Worm (Caenorhabditis elegans) whole organism, L1 larva: Measurements from ENCODE around the gene gldi-2.

Source experiments
- C16A3.4 ChIP-seq: fragments of 150-350 bp; optimal IDR thresholded peaks from 2 replicates; lab custom pipeline; 2014; ENCODE audit warnings: missing biosample characterization, missing genetic modification characterization
- Y116A8C.19 ChIP-seq: sonication (generic microtip); optimal IDR thresholded peaks from 2 replicates; lab custom pipeline; 2016; ENCODE audit warnings: missing compliant biosample characterization, missing genetic modification characterization, borderline replicate concordance
- aha-1 ChIP-seq: fragments of 150-350 bp; optimal IDR thresholded peaks from 2 replicates; lab custom pipeline; 2014; ENCODE audit warnings: missing biosample characterization, missing genetic modification characterization
- alr-1 ChIP-seq: fragments of 200-800 bp; sonication (Bioruptor generic); optimal IDR thresholded peaks from 2 replicates; lab custom pipeline; 2018; ENCODE audit warnings: borderline replicate concordance, mild to moderate bottlenecking, missing genetic modification characterization, missing compliant biosample characterization
- ama-1 ChIP-seq: fragments of 150-350 bp; optimal IDR thresholded peaks from 2 replicates; lab custom pipeline; 2014
- blmp-1 ChIP-seq: fragments of 150-350 bp; optimal IDR thresholded peaks from 2 replicates; lab custom pipeline; 2014; ENCODE audit warnings: missing biosample characterization, missing genetic modification characterization
- ceh-8 ChIP-seq: fragments of 200-800 bp; sonication (Bioruptor generic); optimal IDR thresholded peaks from 2 replicates; lab custom pipeline; 2018; ENCODE audit warnings: mild to moderate bottlenecking, missing genetic modification characterization, moderate library complexity, missing compliant biosample characterization
- ceh-82 ChIP-seq, 3 experiments: fragments of 150-350 bp in 1 of 3; sonication (generic microtip) in 2 of 3; optimal IDR thresholded peaks; 2 replicates each; lab custom pipeline; 2014 to 2017; ENCODE audit warnings: missing biosample characterization in 3 of 3, missing genetic modification characterization in 3 of 3
- ceh-90 ChIP-seq: sonication (generic microtip); optimal IDR thresholded peaks from 2 replicates; lab custom pipeline; 2016; ENCODE audit warnings: missing genetic modification characterization, missing compliant biosample characterization
- ces-1 ChIP-seq: fragments of 150-350 bp; optimal IDR thresholded peaks from 2 replicates; lab custom pipeline; 2014; ENCODE audit warnings: missing biosample characterization, missing genetic modification reagents, missing genetic modification characterization
- dsc-1 ChIP-seq: sonication (generic microtip); optimal IDR thresholded peaks from 2 replicates; lab custom pipeline; 2016; ENCODE audit warnings: mild to moderate bottlenecking, missing genetic modification characterization, missing compliant biosample characterization
- efl-3 ChIP-seq: fragments of 200-800 bp; sonication (Bioruptor generic); optimal IDR thresholded peaks from 2 replicates; lab custom pipeline; 2018; ENCODE audit warnings: mild to moderate bottlenecking, missing genetic modification characterization, missing compliant biosample characterization
- egl-13 ChIP-seq: sonication (generic microtip); optimal IDR thresholded peaks from 2 replicates; lab custom pipeline; 2016; ENCODE audit warnings: missing genotype, missing genetic modification reagents, missing genetic modification characterization, missing compliant biosample characterization
- elt-2 ChIP-seq: sonication (generic microtip); optimal IDR thresholded peaks from 2 replicates; lab custom pipeline; 2016; ENCODE audit warnings: missing genetic modification characterization, mild to moderate bottlenecking, inconsistent platforms, missing compliant biosample characterization, missing genetic modification reagents
- elt-3 ChIP-seq, 6 experiments: fragments of 150-350 bp in 1 of 6; sonication (generic microtip); optimal IDR thresholded peaks; 2 replicates each; lab custom pipeline; 2017 to 2018; ENCODE audit warnings: missing biosample characterization in 6 of 6, missing genetic modification characterization in 6 of 6, inconsistent platforms in 1 of 6
- fkh-10 ChIP-seq: sonication (generic microtip); optimal IDR thresholded peaks from 2 replicates; lab custom pipeline; 2017; ENCODE audit warnings: missing biosample characterization, missing genetic modification reagents, missing genetic modification characterization
- hlh-4 ChIP-seq: sonication (generic microtip); optimal IDR thresholded peaks from 2 replicates; lab custom pipeline; 2016; ENCODE audit warnings: mild to moderate bottlenecking, missing genetic modification characterization, missing compliant biosample characterization
- hpl-2 ChIP-seq: fragments of 150-350 bp; optimal IDR thresholded peaks from 2 replicates; lab custom pipeline; 2014; ENCODE audit warnings: missing biosample characterization, missing genetic modification reagents, missing genetic modification characterization
- irx-1 ChIP-seq: sonication (generic microtip); optimal IDR thresholded peaks from 2 replicates; lab custom pipeline; 2016; ENCODE audit warnings: missing genetic modification characterization, missing compliant biosample characterization
- jun-1 ChIP-seq: fragments of 150-350 bp; optimal IDR thresholded peaks from 2 replicates; lab custom pipeline; 2014; ENCODE audit warnings: missing biosample characterization, missing genetic modification reagents, missing genetic modification characterization
- lin-14 ChIP-seq: fragments of 200-800 bp; sonication (Bioruptor generic); optimal IDR thresholded peaks from 2 replicates; lab custom pipeline; 2018; ENCODE audit warnings: mild to moderate bottlenecking, missing genetic modification characterization, moderate library complexity, missing compliant biosample characterization
- lin-35 ChIP-seq, 2 experiments: fragments of 150-350 bp; optimal IDR thresholded peaks; 2 replicates each; lab custom pipeline; 2014; ENCODE audit warnings: missing biosample characterization in 2 of 2, missing genetic modification characterization in 2 of 2, missing genetic modification reagents in 2 of 2
- lin-39 ChIP-seq: fragments of 150-350 bp; optimal IDR thresholded peaks from 2 replicates; lab custom pipeline; 2014; ENCODE audit warnings: missing biosample characterization, missing genetic modification reagents, missing genetic modification characterization
- lsy-2 ChIP-seq, 2 experiments: fragments of 150-350 bp; optimal IDR thresholded peaks; 2 replicates each; lab custom pipeline; 2014; ENCODE audit warnings: missing biosample characterization in 2 of 2, missing genetic modification characterization in 2 of 2
- mab-9 ChIP-seq: fragments of 200-800 bp; sonication (Bioruptor generic); IDR thresholded peaks from 2 replicates; pipeline ENCODE4 v1.3.6; 2022; ENCODE audit warnings: missing genetic modification reagents, missing genetic modification characterization, missing compliant biosample characterization
- mef-2 ChIP-seq: fragments of 150-350 bp; optimal IDR thresholded peaks from 2 replicates; lab custom pipeline; 2014; ENCODE audit warnings: missing biosample characterization, missing genetic modification characterization
- mep-1 ChIP-seq: fragments of 150-350 bp; optimal IDR thresholded peaks from 2 replicates; lab custom pipeline; 2014; ENCODE audit warnings: missing biosample characterization, missing genetic modification characterization
- nhr-11 ChIP-seq: fragments of 150-350 bp; optimal IDR thresholded peaks from 2 replicates; lab custom pipeline; 2014; ENCODE audit warnings: missing biosample characterization, missing genetic modification characterization
- nhr-12 ChIP-seq: sonication (generic microtip); optimal IDR thresholded peaks from 2 replicates; lab custom pipeline; 2017; ENCODE audit warnings: missing biosample characterization, missing genetic modification characterization
- nhr-20 ChIP-seq: sonication (generic microtip); optimal IDR thresholded peaks from 2 replicates; lab custom pipeline; 2016; ENCODE audit warnings: mild to moderate bottlenecking, missing genetic modification characterization, missing compliant biosample characterization
- nhr-47 ChIP-seq: sonication (generic microtip); optimal IDR thresholded peaks from 2 replicates; lab custom pipeline; 2016; ENCODE audit warnings: mild to moderate bottlenecking, missing genetic modification characterization, moderate library complexity, missing compliant biosample characterization
- nhr-71 ChIP-seq: sonication (generic microtip); optimal IDR thresholded peaks from 2 replicates; lab custom pipeline; 2016; ENCODE audit warnings: mild to moderate bottlenecking, missing genetic modification characterization, moderate library complexity, missing compliant biosample characterization
- nhr-76 ChIP-seq: sonication (generic microtip); optimal IDR thresholded peaks from 2 replicates; lab custom pipeline; 2017; ENCODE audit warnings: missing biosample characterization, missing genetic modification characterization
- nhr-77 ChIP-seq: fragments of 150-350 bp; optimal IDR thresholded peaks from 2 replicates; lab custom pipeline; 2014; ENCODE audit warnings: missing biosample characterization, missing genetic modification characterization
- nhr-84 ChIP-seq: sonication (generic microtip); optimal IDR thresholded peaks from 2 replicates; lab custom pipeline; 2017; ENCODE audit warnings: missing biosample characterization, missing genetic modification characterization
- nhr-85 ChIP-seq: sonication (generic microtip); peaks from one replicate; lab custom pipeline; 2016; ENCODE audit warnings: missing genetic modification characterization, inconsistent platforms, missing compliant biosample characterization
- nhr-90 ChIP-seq: sonication (generic microtip); optimal IDR thresholded peaks from 2 replicates; lab custom pipeline; 2016; ENCODE audit warnings: mild to moderate bottlenecking, missing genetic modification characterization, missing compliant biosample characterization; ENCODE audit not compliant: poor library complexity
- pag-3 ChIP-seq: sonication (generic microtip); optimal IDR thresholded peaks from 2 replicates; lab custom pipeline; 2017; ENCODE audit warnings: missing genetic modification characterization, mild to moderate bottlenecking, missing compliant biosample characterization, antibody characterized with exemption, borderline replicate concordance; ENCODE audit not compliant: insufficient read depth
- pax-3 ChIP-seq: fragments of 200-800 bp; sonication (Bioruptor generic); optimal IDR thresholded peaks from 2 replicates; lab custom pipeline; 2018; ENCODE audit warnings: mild to moderate bottlenecking, missing genetic modification characterization, moderate library complexity, missing compliant biosample characterization
- pqm-1 ChIP-seq: sonication (generic microtip); optimal IDR thresholded peaks from 3 replicates; lab custom pipeline; 2017; ENCODE audit warnings: missing biosample characterization, missing genetic modification characterization
- rnt-1 ChIP-seq: sonication (generic microtip); optimal IDR thresholded peaks from 2 replicates; lab custom pipeline; 2016; ENCODE audit warnings: mild to moderate bottlenecking, missing genetic modification characterization, moderate library complexity, missing compliant biosample characterization
- sox-4 ChIP-seq: sonication (generic microtip); optimal IDR thresholded peaks from 2 replicates; lab custom pipeline; 2016; ENCODE audit warnings: missing genetic modification characterization, missing compliant biosample characterization
- sptf-1 ChIP-seq: fragments of 150-350 bp; optimal IDR thresholded peaks from 2 replicates; lab custom pipeline; 2014; ENCODE audit warnings: missing biosample characterization, missing genetic modification characterization
- tbx-2 ChIP-seq: sonication (generic microtip); optimal IDR thresholded peaks from 2 replicates; lab custom pipeline; 2016; ENCODE audit warnings: missing genetic modification characterization, missing compliant biosample characterization
- unc-130 ChIP-seq: fragments of 150-350 bp; optimal IDR thresholded peaks from 2 replicates; lab custom pipeline; 2017; ENCODE audit warnings: missing biosample characterization, missing genetic modification characterization, inconsistent platforms
- unc-30 ChIP-seq: sonication (generic microtip); optimal IDR thresholded peaks from 2 replicates; lab custom pipeline; 2017; ENCODE audit warnings: missing biosample characterization, missing genetic modification characterization
- vab-15 ChIP-seq: sonication (generic microtip); optimal IDR thresholded peaks from 2 replicates; lab custom pipeline; 2017; ENCODE audit warnings: missing genotype, mild to moderate bottlenecking, missing genetic modification characterization, missing compliant biosample characterization
- xbp-1 ChIP-seq: sonication (generic microtip); optimal IDR thresholded peaks from 2 replicates; lab custom pipeline; 2016; ENCODE audit warnings: missing genetic modification characterization, missing compliant biosample characterization
- ztf-11 ChIP-seq, 2 experiments: sonication (generic microtip); optimal IDR thresholded peaks; 2 replicates each; lab custom pipeline; 2016 to 2017; ENCODE audit warnings: missing genetic modification characterization in 2 of 2, missing biosample characterization in 1 of 2, missing compliant biosample characterization in 1 of 2

The gldi-2 gene

DNA sequence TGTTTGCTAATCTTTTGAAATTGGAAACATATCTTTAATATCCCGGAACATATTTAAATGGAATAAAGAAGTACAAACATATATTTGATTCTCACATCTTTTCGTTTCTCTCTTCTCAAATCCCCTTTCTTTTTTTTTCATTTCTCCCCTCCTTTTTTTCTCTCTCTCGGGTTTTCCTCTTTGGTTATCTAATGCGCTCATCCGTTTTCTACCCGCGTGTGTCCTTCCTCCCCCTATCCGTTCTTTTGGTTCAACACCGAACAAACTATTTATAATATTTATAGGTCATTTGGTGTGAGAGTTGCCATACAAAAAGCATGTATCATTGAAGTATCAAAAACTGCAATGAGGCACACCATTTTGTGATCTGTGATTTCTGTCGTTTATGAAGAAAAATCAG, 40.7 kb downstream of the gldi-2 start (continued):
- TF ChIP-seq pag-3 (tag; lab: Kevin White, UChicago) = no peak
- TF ChIP-seq ces-1 = no peak
- TF ChIP-seq lsy-2 (tag; optimal IDR thresholded peaks at IDR 0.05; lab: Kevin White, UChicago) = peak; percentile 19 to 26
- no peak for TF ChIP-seq tbx-2
- TF ChIP-seq lin-14 (GFP tag; lab: Kevin White, UChicago) = peak; percentile 91
- TF ChIP-seq Y116A8C.19 (tag; lab: Kevin White, UChicago) = no peak

DNA sequence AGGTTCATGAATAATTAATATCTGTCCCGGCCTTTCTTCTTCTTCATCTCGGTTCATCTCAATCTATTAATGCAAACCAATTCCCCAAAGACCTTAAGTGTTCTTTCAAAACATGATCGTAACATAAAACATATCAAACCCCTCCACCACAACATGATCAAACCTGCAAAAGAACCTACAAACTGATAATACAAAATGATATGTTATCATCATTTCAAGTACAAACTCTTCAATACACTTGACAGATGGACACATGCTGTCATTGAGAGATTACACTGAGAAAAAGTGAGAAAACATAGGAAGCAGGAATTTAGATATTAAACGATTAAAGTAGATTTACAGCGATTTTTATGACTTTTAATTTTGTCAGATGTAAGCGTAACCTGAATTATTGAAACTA, 41.3 kb downstream of the gldi-2 start:
- TF ChIP-seq lin-14 (GFP tag; lab: Kevin White, UChicago) = peak; percentile 43
- TF ChIP-seq efl-3 (GFP tag; lab: Kevin White, UChicago) = no peak
- TF ChIP-seq egl-13 (tag; lab: Kevin White, UChicago) = no peak
- no peak for TF ChIP-seq pqm-1
- no peak for TF ChIP-seq hpl-2 (GFP tag; lab: Kevin White, UChicago)
- TF ChIP-seq C16A3.4 (tag; lab: Kevin White, UChicago) = no peak
- TF ChIP-seq mep-1 (tag; lab: Kevin White, UChicago) = peak; percentile 11
- TF ChIP-seq rnt-1 = no peak
- TF ChIP-seq blmp-1 = peak; percentile 2
- no peak for TF ChIP-seq irx-1 (tag; lab: Kevin White, UChicago)
- TF ChIP-seq sptf-1 = no peak
- no peak for TF ChIP-seq nhr-11
- TF ChIP-seq nhr-90 (tag; lab: Kevin White, UChicago) = no peak
- peak; percentile 5 for TF ChIP-seq nhr-20 (tag; lab: Kevin White, UChicago)
- peak in 1 of 2 experiments; percentile 13 for TF ChIP-seq lin-35 (GFP tag; optimal IDR thresholded peaks at IDR 0.05; lab: Kevin White, UChicago)
- TF ChIP-seq pag-3 (tag; lab: Kevin White, UChicago) = no peak
- no peak for TF ChIP-seq lsy-2 (tag; optimal IDR thresholded peaks at IDR 0.05; lab: Kevin White, UChicago)
- TF ChIP-seq nhr-84 (tag; lab: Kevin White, UChicago) = no peak
- TF ChIP-seq unc-130 (tag; lab: Kevin White, UChicago) = no peak
- TF ChIP-seq aha-1 = no peak
- TF ChIP-seq fkh-10 = no peak
- TF ChIP-seq mab-9 = no peak
- peak; percentile 8 for TF ChIP-seq dsc-1
- TF ChIP-seq jun-1 (tag; lab: Kevin White, UChicago) = peak; percentile 4
- no peak for TF ChIP-seq unc-30
- TF ChIP-seq elt-2 (tag; lab: Kevin White, UChicago) = peak; percentile 59
- TF ChIP-seq ces-1 = no peak
- no peak for TF ChIP-seq nhr-77 (tag; lab: Kevin White, UChicago)
- TF ChIP-seq elt-3 (tag; optimal IDR thresholded peaks at IDR 0.05; lab: Kevin White, UChicago) = peak in 4 of 6 experiments; percentile 10 to 48 (median 32)
- peak; percentile 20 for TF ChIP-seq nhr-71
- TF ChIP-seq mef-2 (tag; lab: Kevin White, UChicago) = no peak
- no peak for TF ChIP-seq ama-1 (lab: Kevin White, UChicago)
- peak; percentile 43 for TF ChIP-seq nhr-85 (tag; lab: Kevin White, UChicago)
- TF ChIP-seq ztf-11 (tag; optimal IDR thresholded peaks at IDR 0.05; lab: Kevin White, UChicago) = no peak
- no peak for TF ChIP-seq nhr-47
- TF ChIP-seq, all 84 proteins: peak for 11

- no peak for TF ChIP-seq C16A3.4 (tag; lab: Kevin White, UChicago)
- peak in 1 of 2 experiments; percentile 9 for TF ChIP-seq lsy-2 (tag; optimal IDR thresholded peaks at IDR 0.05; lab: Kevin White, UChicago)
- TF ChIP-seq egl-13 (tag; lab: Kevin White, UChicago) = no peak
- TF ChIP-seq ceh-82 (tag; optimal IDR thresholded peaks at IDR 0.05; lab: Kevin White, UChicago) = peak in 1 of 3 experiments; percentile 5
- peak; percentile 51 for TF ChIP-seq nhr-20 (tag; lab: Kevin White, UChicago)
- no peak for TF ChIP-seq nhr-76 (tag; lab: Kevin White, UChicago)
- TF ChIP-seq nhr-12 = no peak
- TF ChIP-seq lin-39 (tag; lab: Kevin White, UChicago) = no peak
- TF ChIP-seq elt-2 (tag; lab: Kevin White, UChicago) = no peak
- no peak for TF ChIP-seq nhr-77 (tag; lab: Kevin White, UChicago)
- no peak for TF ChIP-seq pax-3 (tag; lab: Kevin White, UChicago)
- TF ChIP-seq alr-1 (tag; lab: Kevin White, UChicago) = no peak
- TF ChIP-seq mef-2 (tag; lab: Kevin White, UChicago) = no peak
- no peak for TF ChIP-seq ztf-11 (tag; optimal IDR thresholded peaks at IDR 0.05; lab: Kevin White, UChicago)
- no peak for TF ChIP-seq mab-9
- TF ChIP-seq ceh-8 = no peak
- TF ChIP-seq elt-3 (tag; optimal IDR thresholded peaks at IDR 0.05; lab: Kevin White, UChicago) = no peak
- no peak for TF ChIP-seq hlh-4 (tag; lab: Kevin White, UChicago)
- no peak for TF ChIP-seq sox-4 (tag; lab: Kevin White, UChicago)
- peak; percentile 33 for TF ChIP-seq nhr-47
- TF ChIP-seq unc-30 = no peak
- peak; percentile 43 for TF ChIP-seq rnt-1
- no peak for TF ChIP-seq ceh-90 (tag; lab: Kevin White, UChicago)
- TF ChIP-seq nhr-71 = peak; percentile 56
- TF ChIP-seq vab-15 (tag; lab: Kevin White, UChicago) = no peak
- TF ChIP-seq xbp-1 = no peak
These were observed 42.5 kb downstream of the gldi-2 start for ce11 chrII:6825732-6826131.
